Worm (Caenorhabditis elegans) whole organism, late embryonic: ENCODE measurements around the gene C15C8.6.

Source experiments
- C08G9.2 ChIP-seq: sonication (generic microtip); optimal IDR thresholded peaks from 2 replicates; lab custom pipeline; 2016; ENCODE audit warnings: mild to moderate bottlenecking, missing genetic modification characterization, moderate library complexity, missing compliant biosample characterization
- C38D4.7 ChIP-seq: fragments of 200-800 bp; sonication (Bioruptor generic); optimal IDR thresholded peaks from 2 replicates; lab custom pipeline; 2018; ENCODE audit warnings: mild to moderate bottlenecking, missing genetic modification characterization, moderate library complexity, missing compliant biosample characterization
- F13H6.1 ChIP-seq: sonication (generic microtip); optimal IDR thresholded peaks from 2 replicates; lab custom pipeline; 2016; ENCODE audit warnings: missing genetic modification characterization, missing compliant biosample characterization
- K02D7.2 ChIP-seq: sonication (generic microtip); optimal IDR thresholded peaks from 2 replicates; lab custom pipeline; 2017; ENCODE audit warnings: mild to moderate bottlenecking, missing genetic modification characterization, missing compliant biosample characterization
- K09A11.1 ChIP-seq: sonication (generic microtip); optimal IDR thresholded peaks from 2 replicates; lab custom pipeline; 2017; ENCODE audit warnings: antibody characterized with exemption, mild to moderate bottlenecking, missing genetic modification characterization, missing compliant biosample characterization; ENCODE audit not compliant: insufficient read depth
- Y22D7AL.16 ChIP-seq: sonication (generic microtip); optimal IDR thresholded peaks from 2 replicates; lab custom pipeline; 2016; ENCODE audit warnings: missing genetic modification characterization, missing compliant biosample characterization
- ahr-1 ChIP-seq: sonication (generic microtip); optimal IDR thresholded peaks from 2 replicates; lab custom pipeline; 2016; ENCODE audit warnings: missing genetic modification characterization, missing compliant biosample characterization
- ama-1 ChIP-seq: fragments of 150-350 bp; optimal IDR thresholded peaks from 2 replicates; lab custom pipeline; 2014
- ceh-14 ChIP-seq: sonication (generic microtip); optimal IDR thresholded peaks from 2 replicates; lab custom pipeline; 2016; ENCODE audit warnings: missing genotype, missing genetic modification characterization, missing compliant biosample characterization
- ceh-18 ChIP-seq: sonication (generic microtip); optimal IDR thresholded peaks from 2 replicates; lab custom pipeline; 2016; ENCODE audit warnings: missing genetic modification characterization, missing compliant biosample characterization
- ceh-2 ChIP-seq: sonication (generic microtip); optimal IDR thresholded peaks from 2 replicates; lab custom pipeline; 2016; ENCODE audit warnings: missing genotype, missing genetic modification characterization, missing compliant biosample characterization
- ceh-31 ChIP-seq: sonication (generic microtip); optimal IDR thresholded peaks from 2 replicates; lab custom pipeline; 2016; ENCODE audit warnings: missing genetic modification characterization, missing compliant biosample characterization
- ceh-34 ChIP-seq: sonication (generic microtip); optimal IDR thresholded peaks from 2 replicates; lab custom pipeline; 2016; ENCODE audit warnings: mild to moderate bottlenecking, missing genetic modification characterization, missing compliant biosample characterization
- ceh-45 ChIP-seq: fragments of 200-800 bp; sonication (Bioruptor generic); IDR thresholded peaks from 2 replicates; pipeline ENCODE4 v1.3.6; 2022; ENCODE audit warnings: missing genetic modification reagents, missing genetic modification characterization, missing compliant biosample characterization
- ceh-48 ChIP-seq: sonication (generic microtip); optimal IDR thresholded peaks from 2 replicates; lab custom pipeline; 2016; ENCODE audit warnings: missing genetic modification characterization, inconsistent platforms, missing compliant biosample characterization
- ceh-9 ChIP-seq: sonication (generic microtip); optimal IDR thresholded peaks from 2 replicates; lab custom pipeline; 2016; ENCODE audit warnings: mild to moderate bottlenecking, missing genetic modification characterization, inconsistent platforms, missing compliant biosample characterization
- che-1 ChIP-seq: sonication (generic microtip); optimal IDR thresholded peaks from 2 replicates; lab custom pipeline; 2016; ENCODE audit warnings: mild to moderate bottlenecking, missing genetic modification characterization, missing compliant biosample characterization
- dmd-4 ChIP-seq: sonication (generic microtip); optimal IDR thresholded peaks from 2 replicates; lab custom pipeline; 2016; ENCODE audit warnings: borderline replicate concordance, missing genetic modification characterization, missing compliant biosample characterization
- dve-1 ChIP-seq: sonication (generic microtip); optimal IDR thresholded peaks from 2 replicates; lab custom pipeline; 2017; ENCODE audit warnings: antibody characterized with exemption, mild to moderate bottlenecking, missing genetic modification characterization, missing compliant biosample characterization
- elt-2 ChIP-seq: sonication (generic microtip); optimal IDR thresholded peaks from 2 replicates; lab custom pipeline; 2016; ENCODE audit warnings: missing genetic modification reagents, missing genetic modification characterization, missing compliant biosample characterization
- ets-4 ChIP-seq: sonication (generic microtip); optimal IDR thresholded peaks from 2 replicates; lab custom pipeline; 2016; ENCODE audit warnings: missing genetic modification characterization, missing compliant biosample characterization
- fkh-10 ChIP-seq: fragments of 150-350 bp; optimal IDR thresholded peaks from 2 replicates; lab custom pipeline; 2014; ENCODE audit warnings: missing biosample characterization, missing genetic modification reagents, missing genetic modification characterization
- fkh-6 ChIP-seq: sonication (generic microtip); optimal IDR thresholded peaks from 2 replicates; lab custom pipeline; 2016; ENCODE audit warnings: missing genetic modification characterization, missing compliant biosample characterization
- gmeb-2 ChIP-seq: sonication (generic microtip); optimal IDR thresholded peaks from 2 replicates; lab custom pipeline; 2016; ENCODE audit warnings: missing genetic modification characterization, inconsistent platforms, missing compliant biosample characterization
- hlh-13 ChIP-seq: fragments of 200-800 bp; sonication (Bioruptor generic); optimal IDR thresholded peaks from 2 replicates; lab custom pipeline; 2018; ENCODE audit warnings: mild to moderate bottlenecking, missing genetic modification characterization, missing compliant biosample characterization
- hlh-6 ChIP-seq: sonication (generic microtip); optimal IDR thresholded peaks from 2 replicates; lab custom pipeline; 2016; ENCODE audit warnings: missing genotype, missing genetic modification characterization, missing compliant biosample characterization
- lim-6 ChIP-seq: sonication (generic microtip); optimal IDR thresholded peaks from 2 replicates; lab custom pipeline; 2016; ENCODE audit warnings: missing genetic modification characterization, missing compliant biosample characterization
- nfya-1 ChIP-seq: sonication (generic microtip); optimal IDR thresholded peaks from 2 replicates; lab custom pipeline; 2017; ENCODE audit warnings: missing genetic modification characterization, mild to moderate bottlenecking, missing compliant biosample characterization, antibody characterized with exemption, moderate library complexity
- odd-2 ChIP-seq: sonication (generic microtip); optimal IDR thresholded peaks from 2 replicates; lab custom pipeline; 2017; ENCODE audit warnings: antibody characterized with exemption, mild to moderate bottlenecking, missing genetic modification characterization, missing compliant biosample characterization
- pat-9 ChIP-seq: fragments of 200-800 bp; sonication (Bioruptor generic); optimal IDR thresholded peaks from 2 replicates; lab custom pipeline; 2018; ENCODE audit warnings: mild to moderate bottlenecking, missing genetic modification characterization, moderate library complexity, missing compliant biosample characterization
- pha-4 ChIP-seq: fragments of 150-350 bp; optimal IDR thresholded peaks from 2 replicates; lab custom pipeline; 2018; ENCODE audit warnings: missing biosample characterization, missing genetic modification reagents, missing genetic modification characterization
- pqm-1 ChIP-seq: sonication (generic microtip); optimal IDR thresholded peaks from 2 replicates; lab custom pipeline; 2016; ENCODE audit warnings: missing genetic modification characterization, missing compliant biosample characterization
- sdc-2 ChIP-seq: sonication (generic microtip); optimal IDR thresholded peaks from 2 replicates; lab custom pipeline; 2016; ENCODE audit warnings: missing genotype, missing genetic modification characterization, missing compliant biosample characterization
- sox-2 ChIP-seq: fragments of 200-800 bp; sonication (Bioruptor generic); IDR thresholded peaks from 2 replicates; pipeline ENCODE4 v1.3.6; 2022; ENCODE audit warnings: missing genetic modification reagents, missing genetic modification characterization, missing compliant biosample characterization
- sox-4 ChIP-seq: sonication (generic microtip); optimal IDR thresholded peaks from 2 replicates; lab custom pipeline; 2017; ENCODE audit warnings: mild to moderate bottlenecking, missing genetic modification characterization, inconsistent platforms, missing compliant biosample characterization
- tbx-2 ChIP-seq: sonication (generic microtip); optimal IDR thresholded peaks from 2 replicates; lab custom pipeline; 2016; ENCODE audit warnings: missing genetic modification characterization, missing compliant biosample characterization
- tbx-7 ChIP-seq: sonication (generic microtip); optimal IDR thresholded peaks from 2 replicates; lab custom pipeline; 2016; ENCODE audit warnings: missing genotype, missing genetic modification characterization, missing compliant biosample characterization
- ttx-3 ChIP-seq: sonication (generic microtip); optimal IDR thresholded peaks from 2 replicates; lab custom pipeline; 2016; ENCODE audit warnings: missing genetic modification reagents, missing genetic modification characterization, missing compliant biosample characterization
- unc-3 ChIP-seq, 2 experiments: fragments of 200-800 bp in 1 of 2; sonication (Bioruptor generic) in 1 of 2; sonication (generic microtip) in 1 of 2; conservative IDR thresholded peaks in 1 of 2; optimal IDR thresholded peaks in 1 of 2; 2 replicates each; pipeline versions ENCODE4 v1.3.6 to Lab custom; 2016 to 2022; ENCODE audit warnings: missing compliant biosample characterization in 2 of 2, missing genetic modification characterization in 2 of 2, missing genetic modification reagents in 1 of 2
- unc-42 ChIP-seq: sonication (generic microtip); optimal IDR thresholded peaks from 2 replicates; lab custom pipeline; 2016; ENCODE audit warnings: missing genotype, missing genetic modification characterization, missing compliant biosample characterization
- unc-55 ChIP-seq: sonication (generic microtip); optimal IDR thresholded peaks from 2 replicates; lab custom pipeline; 2017; ENCODE audit warnings: missing biosample characterization, missing genetic modification reagents, missing genetic modification characterization
- unc-86 ChIP-seq: sonication (generic microtip); optimal IDR thresholded peaks from 2 replicates; lab custom pipeline; 2016; ENCODE audit warnings: missing genetic modification characterization, missing compliant biosample characterization

C15C8.6 gene

DNA sequence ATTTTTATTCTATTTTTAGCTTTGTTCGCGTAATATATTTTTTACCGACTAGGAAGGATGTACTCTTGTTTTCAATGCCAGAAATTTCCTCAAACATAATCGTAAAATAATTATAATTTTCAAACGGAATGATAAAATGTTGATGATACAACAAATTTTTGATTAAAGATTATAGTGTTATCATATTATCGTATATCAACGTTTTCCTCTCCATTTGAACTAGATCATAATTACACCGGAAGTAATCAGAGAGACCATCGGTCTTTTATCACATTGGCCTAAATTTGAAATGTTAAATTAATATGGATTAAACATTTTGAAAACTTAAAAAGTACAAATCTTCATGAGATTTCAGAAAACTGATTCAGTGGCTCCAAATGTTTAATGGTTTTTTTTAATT is 18.6 kb downstream of the C15C8.6 start:
- TF ChIP-seq elt-2 (peak; percentile 80), unc-3 (GFP tag; conservative IDR thresholded peaks at IDR 0.05; lab: Robert Waterston, UW) (no peak), unc-3 (tag; optimal IDR thresholded peaks at IDR 0.05; lab: Kevin White, UChicago) (no peak)

DNA sequence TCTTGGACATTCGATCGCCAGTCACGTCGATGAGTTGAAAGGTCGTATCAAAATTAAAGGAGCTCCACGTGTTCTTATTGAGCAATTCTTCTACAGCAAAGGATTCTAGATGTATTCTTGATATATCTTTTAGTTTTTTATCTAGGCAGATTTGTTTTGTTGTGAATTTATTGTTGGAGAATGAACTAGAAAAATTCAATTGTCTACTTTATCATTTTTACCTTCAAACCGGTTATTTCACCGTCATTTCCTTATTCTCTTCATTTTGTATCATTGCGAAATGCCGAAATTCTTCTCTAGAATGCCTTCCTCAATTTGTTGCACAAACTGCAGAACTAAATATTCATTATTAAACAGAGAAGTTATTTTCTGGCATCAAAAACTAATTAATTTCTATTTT is 22.1 kb downstream of the C15C8.6 start, which contains the start of gene R11D1.10:
Gene R11D1.10 (plus strand): TSS at position 301 of the 400 bp plus-strand sequence.
- TF ChIP-seq K09A11.1, result no peak
- TF ChIP-seq sox-2, result no peak
- no peak for TF ChIP-seq ahr-1 (tag; lab: Kevin White, UChicago)
- TF ChIP-seq pqm-1 (tag; lab: Kevin White, UChicago), result no peak
- no peak for TF ChIP-seq C08G9.2
- no peak for TF ChIP-seq ceh-14 (tag; lab: Kevin White, UChicago)

DNA sequence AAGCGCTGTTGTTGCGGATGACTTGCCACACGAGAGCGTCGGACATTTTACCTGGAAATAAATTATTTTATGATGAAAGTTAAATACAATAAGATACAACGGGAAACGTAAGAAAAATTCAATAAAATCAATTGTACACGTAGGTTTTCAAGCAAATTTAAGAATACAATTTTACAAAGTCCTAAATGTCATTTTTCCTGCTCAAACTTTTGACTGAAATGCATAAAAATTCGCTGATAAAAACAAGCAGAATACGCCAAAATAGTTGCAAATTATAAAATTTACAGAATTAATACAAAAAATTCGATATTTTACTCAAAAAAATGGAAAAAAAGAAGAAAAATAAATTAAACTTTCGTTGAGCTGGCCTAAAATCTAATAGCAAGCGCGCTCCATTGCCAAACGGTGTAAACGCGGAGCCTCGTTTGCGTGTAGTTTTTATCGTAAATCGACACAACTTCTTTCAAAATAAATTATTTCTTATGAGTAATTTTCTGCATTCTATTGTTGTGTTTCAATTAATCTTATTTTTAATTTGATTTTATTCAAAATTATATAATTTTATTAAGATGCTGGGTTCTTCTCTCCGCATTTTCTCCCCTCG is 23.2 kb downstream of the C15C8.6 start, which contains the start of the genes rpl-28 and mrpl-49:
Gene rpl-28 (minus strand): TSS at position 51 of the 604 bp plus-strand sequence.
Gene mrpl-49 (plus strand): TSS at position 570 of the 604 bp plus-strand sequence.
- TF ChIP-seq odd-2 (tag; lab: Kevin White, UChicago), result no peak
- peak; percentile 17 for TF ChIP-seq ceh-18 (tag; lab: Kevin White, UChicago)
- TF ChIP-seq ceh-34 (tag; lab: Kevin White, UChicago), result peak; percentile 16
- TF ChIP-seq hlh-6 (tag; lab: Kevin White, UChicago), result no peak
- no peak for TF ChIP-seq fkh-6
- no peak for TF ChIP-seq pat-9
- peak; percentile 3 for TF ChIP-seq ceh-14 (tag; lab: Kevin White, UChicago)
- peak; percentile 76 for TF ChIP-seq nfya-1
- no peak for TF ChIP-seq che-1
- TF ChIP-seq lim-6 (tag; lab: Kevin White, UChicago), result no peak
- TF ChIP-seq dve-1 (tag; lab: Kevin White, UChicago), result peak; percentile 63
- peak; percentile 5 for TF ChIP-seq ttx-3
- TF ChIP-seq dmd-4 (tag; lab: Kevin White, UChicago), result no peak
- no peak for TF ChIP-seq ceh-2 (tag; lab: Kevin White, UChicago)
- no peak for TF ChIP-seq ceh-48 (tag; lab: Kevin White, UChicago)
- TF ChIP-seq ceh-9 (tag; lab: Kevin White, UChicago), result no peak
- TF ChIP-seq tbx-2 (tag; lab: Kevin White, UChicago), result peak; percentile 16
- TF ChIP-seq ceh-31 (tag; lab: Kevin White, UChicago), result peak; percentile 58
- TF ChIP-seq unc-42 (tag; lab: Kevin White, UChicago), result peak; percentile 84
- TF ChIP-seq ets-4 (tag; lab: Kevin White, UChicago), result no peak
- peak; percentile 4 for TF ChIP-seq unc-86
- TF ChIP-seq pha-4 (tag; lab: Kevin White, UChicago), result no peak
- peak; percentile 36 for TF ChIP-seq elt-2
- TF ChIP-seq fkh-10 (GFP tag; lab: Kevin White, UChicago), result no peak

DNA sequence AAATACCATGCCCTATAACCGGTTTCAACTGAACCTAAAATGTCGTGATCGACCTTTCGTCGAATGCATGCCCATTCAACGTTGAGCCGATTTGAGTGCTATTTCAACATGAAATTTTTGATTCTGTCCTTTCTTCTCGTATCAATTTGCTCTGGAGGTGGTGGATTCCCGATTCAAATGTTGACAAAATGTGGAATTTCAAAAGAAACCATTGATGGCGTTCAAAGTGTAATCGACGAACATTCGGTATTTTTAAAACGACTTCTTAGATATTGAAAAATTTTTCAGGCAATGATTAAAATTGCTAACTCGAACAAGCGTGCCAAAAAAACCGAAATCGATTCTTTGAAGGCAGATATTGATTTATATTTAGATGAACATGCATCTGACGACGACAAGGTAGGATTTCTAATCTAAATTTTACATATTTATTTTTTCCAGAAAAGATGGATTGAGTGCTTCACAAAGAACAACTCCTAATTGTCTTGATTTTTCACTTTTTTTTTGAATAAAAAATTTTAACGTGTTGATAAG is 24.2 kb downstream of the C15C8.6 start, which contains the start of gene R11D1.13:
Gene R11D1.13 (plus strand): TSS at position 51 of the 534 bp plus-strand sequence.
- no peak for TF ChIP-seq ceh-48 (tag; lab: Kevin White, UChicago)
- TF ChIP-seq sox-4, result no peak
- no peak for TF ChIP-seq ceh-14 (tag; lab: Kevin White, UChicago)
- no peak for TF ChIP-seq ets-4 (tag; lab: Kevin White, UChicago)
- TF ChIP-seq pqm-1 (tag; lab: Kevin White, UChicago), result no peak
- TF ChIP-seq tbx-2 (tag; lab: Kevin White, UChicago), result no peak
- no peak for TF ChIP-seq unc-86
- TF ChIP-seq Y22D7AL.16 (tag; lab: Kevin White, UChicago), result no peak
- no peak for TF ChIP-seq ama-1
- no peak for TF ChIP-seq ceh-45
- no peak for TF ChIP-seq C38D4.7
- no peak for TF ChIP-seq hlh-13 (GFP tag; lab: Kevin White, UChicago)
- TF ChIP-seq K02D7.2, result no peak
- no peak for TF ChIP-seq unc-55 (GFP tag; lab: Kevin White, UChicago)
- no peak for TF ChIP-seq F13H6.1
- no peak for TF ChIP-seq lim-6 (tag; lab: Kevin White, UChicago)
- TF ChIP-seq gmeb-2, result no peak
- TF ChIP-seq ceh-18 (tag; lab: Kevin White, UChicago), result no peak
- no peak for TF ChIP-seq sdc-2 (tag; lab: Kevin White, UChicago)
- no peak for TF ChIP-seq tbx-7 (tag; lab: Kevin White, UChicago)
